Worm (Caenorhabditis elegans): Measurements from ENCODE around the gene C36C9.4.

DNA sequence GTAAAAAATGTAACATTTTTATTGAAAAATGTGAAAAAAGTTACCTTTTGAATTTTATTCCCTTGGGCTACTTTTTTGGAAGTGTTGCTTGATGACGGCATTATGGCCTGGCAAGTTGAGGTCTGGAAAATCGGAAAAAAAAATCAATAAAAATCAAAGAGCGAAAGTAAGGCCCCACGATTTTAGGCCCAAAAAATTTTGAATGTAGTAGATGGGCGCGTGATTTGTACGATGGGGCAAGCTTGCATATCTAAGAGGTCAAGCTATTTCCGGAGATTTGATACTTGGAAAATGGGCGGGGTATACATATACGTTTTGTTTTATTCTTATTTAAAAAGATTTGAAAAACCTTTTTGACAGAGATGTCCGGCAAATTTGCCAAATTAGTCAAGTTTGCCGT lies 9.8 kb upstream of the C36C9.4 start, which contains the start of gene F07G6.5:
- TF ChIP-seq ceh-24 (tag; optimal IDR thresholded peaks at IDR 0.05), result no peak
- TF ChIP-seq ztf-16 (tag; optimal IDR thresholded peaks at IDR 0.05), result no peak
- TF ChIP-seq nhr-11 (tag; optimal IDR thresholded peaks at IDR 0.05), result no peak
- TF ChIP-seq sox-2 (GFP tag; IDR thresholded peaks at IDR 0.05), result no peak
- TF ChIP-seq sox-4 (tag; optimal IDR thresholded peaks at IDR 0.05), result no peak
- TF ChIP-seq tbx-7 (tag; optimal IDR thresholded peaks at IDR 0.05), result no peak
- no peak for TF ChIP-seq F13H6.1 (tag; optimal IDR thresholded peaks at IDR 0.05)
- TF ChIP-seq nfya-1 (tag; optimal IDR thresholded peaks at IDR 0.05), result no peak
